Fruit fly (Drosophila melanogaster) Kc167 (cell line): ENCODE results near the gene Frq2.

Experiments
- Myc ChIP-seq: fragments of >200 bp; optimal IDR thresholded peaks from 2 replicates; lab custom pipeline; 2017; ENCODE audit warnings: missing external identifiers
- Sin3A ChIP-seq: fragments of >200 bp; optimal IDR thresholded peaks from 2 replicates; lab custom pipeline; 2018; ENCODE audit warnings: missing external identifiers
- h ChIP-seq: fragments of >200 bp; optimal IDR thresholded peaks from 3 replicates; lab custom pipeline; 2018; ENCODE audit warnings: missing external identifiers
- insv ChIP-seq: fragments of >200 bp; optimal IDR thresholded peaks from 3 replicates; lab custom pipeline; 2018; ENCODE audit warnings: missing external identifiers
- psq ChIP-seq: fragments of >200 bp; optimal IDR thresholded peaks from 2 replicates; lab custom pipeline; 2017; ENCODE audit warnings: missing external identifiers

DNA sequence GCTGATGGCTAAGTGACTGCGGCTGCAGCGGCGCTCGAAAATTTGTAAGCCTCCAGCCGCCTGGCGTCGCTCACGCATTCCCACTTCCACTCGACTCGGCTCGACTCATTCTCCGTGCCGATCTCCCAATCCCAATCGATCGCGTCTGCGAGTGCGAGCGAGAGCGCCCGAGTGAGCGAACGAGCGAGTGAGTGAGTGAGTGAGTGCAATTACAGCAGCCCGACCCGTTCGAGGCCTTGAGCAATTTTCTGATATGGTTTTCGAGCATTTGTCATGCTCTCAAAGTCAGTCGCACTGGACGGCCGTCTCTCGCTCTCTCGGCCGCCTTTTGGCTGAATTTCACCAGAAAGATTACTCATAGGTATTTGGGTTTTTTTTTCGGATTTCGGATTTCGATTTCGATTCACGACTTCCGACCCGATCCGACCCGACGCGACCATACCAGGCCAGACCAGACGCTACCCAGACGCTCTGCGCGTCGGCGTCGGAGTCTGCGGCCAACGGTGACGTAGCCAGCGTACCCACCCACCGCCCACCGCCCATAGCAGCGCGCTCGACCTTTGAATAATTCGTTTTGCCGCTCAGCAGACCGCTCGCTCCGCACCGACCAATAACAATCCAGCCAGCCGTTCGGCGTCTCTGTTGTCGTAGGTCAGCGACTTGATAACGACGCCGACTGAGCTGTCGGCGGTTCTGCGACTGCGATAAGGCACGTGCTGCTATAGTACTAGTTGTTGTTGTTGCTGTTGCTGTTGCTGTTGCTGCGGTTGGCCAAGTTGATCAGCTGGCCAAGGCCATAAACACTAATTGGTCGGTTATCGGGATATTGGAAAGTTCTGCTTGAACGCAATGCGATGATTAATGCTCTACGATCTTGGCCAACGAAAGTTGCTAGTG is 66.2 kb downstream of the Frq2 start:
- TF ChIP-seq Myc (lab: Kevin White, UChicago) (no peak), Sin3A (lab: Kevin White, UChicago) (no peak), psq (lab: Kevin White, UChicago) (no peak), insv (lab: Kevin White, UChicago) (no peak), h (lab: Kevin White, UChicago) (no peak)
